Worm (Caenorhabditis elegans) whole organism, L1 larva: ENCODE data around the gene ZK6.6.

ENCODE experiments used
- ama-1 ChIP-seq: fragments of 150-350 bp; optimal IDR thresholded peaks from 2 replicates; lab custom pipeline; 2014
- egl-27 ChIP-seq, 2 experiments: fragments of 150-350 bp in 1 of 2; sonication (generic microtip); optimal IDR thresholded peaks; 3 replicates each; lab custom pipeline; 2017 to 2018; ENCODE audit warnings: missing biosample characterization in 2 of 2, missing genetic modification characterization in 2 of 2, missing genetic modification reagents in 2 of 2
- lin-15B ChIP-seq: fragments of 150-350 bp; sonication (generic microtip); optimal IDR thresholded peaks from 3 replicates; lab custom pipeline; 2014; ENCODE audit warnings: missing biosample characterization, missing genetic modification characterization
- lsy-2 ChIP-seq, 2 experiments: fragments of 150-350 bp; optimal IDR thresholded peaks; 2 replicates each; lab custom pipeline; 2014; ENCODE audit warnings: missing biosample characterization in 2 of 2, missing genetic modification characterization in 2 of 2
- nhr-12 ChIP-seq: sonication (generic microtip); optimal IDR thresholded peaks from 2 replicates; lab custom pipeline; 2017; ENCODE audit warnings: missing biosample characterization, missing genetic modification characterization
- nhr-28 ChIP-seq: fragments of 150-350 bp; optimal IDR thresholded peaks from 2 replicates; lab custom pipeline; 2014; ENCODE audit warnings: missing biosample characterization, missing genetic modification characterization
- nhr-84 ChIP-seq: sonication (generic microtip); optimal IDR thresholded peaks from 2 replicates; lab custom pipeline; 2017; ENCODE audit warnings: missing biosample characterization, missing genetic modification characterization
- snpc-4 ChIP-seq: fragments of 150-350 bp; optimal IDR thresholded peaks from 2 replicates; lab custom pipeline; 2014; ENCODE audit warnings: missing biosample characterization, missing genetic modification characterization
- sox-4 ChIP-seq: sonication (generic microtip); optimal IDR thresholded peaks from 2 replicates; lab custom pipeline; 2016; ENCODE audit warnings: missing genetic modification characterization, missing compliant biosample characterization
- unc-86 ChIP-seq: sonication (generic microtip); optimal IDR thresholded peaks from 2 replicates; lab custom pipeline; 2016; ENCODE audit warnings: missing genetic modification characterization, missing compliant biosample characterization
- zag-1 ChIP-seq: fragments of 150-350 bp; optimal IDR thresholded peaks from 2 replicates; lab custom pipeline; 2014; ENCODE audit warnings: missing biosample characterization, missing genetic modification characterization
- zip-4 ChIP-seq: fragments of 200-800 bp; sonication (Bioruptor generic); optimal IDR thresholded peaks from 2 replicates; lab custom pipeline; 2018; ENCODE audit warnings: mild to moderate bottlenecking, missing genetic modification characterization, moderate library complexity, missing compliant biosample characterization
- ztf-11 ChIP-seq, 2 experiments: sonication (generic microtip); optimal IDR thresholded peaks; 2 replicates each; lab custom pipeline; 2016 to 2017; ENCODE audit warnings: missing genetic modification characterization in 2 of 2, missing biosample characterization in 1 of 2, missing compliant biosample characterization in 1 of 2

ce11 chrV:359466-359865, 29.0 kb upstream of the ZK6.6 start, which contains the start of gene T22H9.1:
- TF ChIP-seq lsy-2 (tag; optimal IDR thresholded peaks at IDR 0.05; lab: Kevin White, UChicago) = no peak
- no peak for TF ChIP-seq nhr-28 (tag; lab: Kevin White, UChicago)
- TF ChIP-seq ama-1 = no peak
- no peak for TF ChIP-seq sox-4 (tag; lab: Kevin White, UChicago)
- no peak for TF ChIP-seq egl-27 (tag; optimal IDR thresholded peaks at IDR 0.05; lab: Kevin White, UChicago)
- no peak for TF ChIP-seq ztf-11 (tag; optimal IDR thresholded peaks at IDR 0.05; lab: Kevin White, UChicago)
- no peak for TF ChIP-seq zip-4 (GFP tag; lab: Kevin White, UChicago)
- TF ChIP-seq snpc-4 = no peak
- no peak for TF ChIP-seq nhr-12
- TF ChIP-seq lin-15B (tag; lab: Kevin White, UChicago) = no peak
- TF ChIP-seq unc-86 = no peak
- no peak for TF ChIP-seq zag-1 (tag; lab: Kevin White, UChicago)
- TF ChIP-seq nhr-84 (tag; lab: Kevin White, UChicago) = no peak
